Fruit fly (Drosophila melanogaster) whole organism, embryonic: ENCODE measurements around the gene Ac13E.

Source experiments
- Adf1 ChIP-seq: fragments of 200-800 bp; sonication (Bioruptor generic); IDR thresholded peaks from 2 replicates; pipeline ENCODE4 v1.3.6; 2022; ENCODE audit warnings: missing biosample characterization, missing genetic modification characterization
- BEAF-32 ChIP-seq: fragments of 200-800 bp; sonication (Bioruptor generic); optimal IDR thresholded peaks from 3 replicates; lab custom pipeline; 2017; ENCODE audit warnings: missing biosample characterization, missing genetic modification characterization, mild to moderate bottlenecking, moderate library complexity, missing genetic modification reagents
- Bteb2 ChIP-seq: fragments of 200-800 bp; sonication (Bioruptor generic); optimal IDR thresholded peaks from 2 replicates; lab custom pipeline; 2016; ENCODE audit warnings: missing biosample characterization, missing genetic modification characterization
- CG1024 ChIP-seq: fragments of 200-800 bp; sonication (Bioruptor generic); IDR thresholded peaks from 2 replicates; pipeline ENCODE4 v1.3.6; 2022; ENCODE audit warnings: missing biosample characterization, missing genetic modification characterization
- CG10267 ChIP-seq: fragments of 200-800 bp; sonication (Bioruptor generic); optimal IDR thresholded peaks from 2 replicates; lab custom pipeline; 2018; ENCODE audit warnings: missing biosample characterization, mild to moderate bottlenecking, missing genetic modification characterization, moderate library complexity
- CG10321 ChIP-seq: fragments of 200-800 bp; sonication (Bioruptor generic); IDR thresholded peaks from 2 replicates; pipeline ENCODE4 v1.3.6; 2022; ENCODE audit warnings: missing biosample characterization, missing genetic modification characterization
- CG13624 ChIP-seq: fragments of 200-800 bp; sonication (Bioruptor generic); optimal IDR thresholded peaks from 2 replicates; lab custom pipeline; 2016; ENCODE audit warnings: missing biosample characterization, missing genetic modification characterization
- CG13894 ChIP-seq: fragments of 200-800 bp; sonication (Bioruptor generic); optimal IDR thresholded peaks from 3 replicates; lab custom pipeline; 2018; ENCODE audit warnings: missing biosample characterization, mild to moderate bottlenecking, missing genetic modification characterization, moderate library complexity
- CG14710 ChIP-seq: fragments of 200-800 bp; sonication (Bioruptor generic); optimal IDR thresholded peaks from 3 replicates; lab custom pipeline; 2019; ENCODE audit warnings: missing biosample characterization, mild to moderate bottlenecking, missing genetic modification characterization, moderate library complexity
- CG14860 ChIP-seq: fragments of 200-800 bp; sonication (Bioruptor generic); IDR thresholded peaks from 3 replicates; pipeline ENCODE4 v1.3.6; 2022; ENCODE audit warnings: missing biosample characterization, missing genetic modification characterization; ENCODE audit not compliant: partially characterized antibody
- CG14965 ChIP-seq: fragments of 200-800 bp; sonication (Bioruptor generic); optimal IDR thresholded peaks from 2 replicates; lab custom pipeline; 2016; ENCODE audit warnings: missing biosample characterization, missing genetic modification characterization, borderline replicate concordance
- CG15514 ChIP-seq: fragments of 200-800 bp; sonication (Bioruptor generic); optimal IDR thresholded peaks from 3 replicates; lab custom pipeline; 2017; ENCODE audit warnings: missing biosample characterization, missing genetic modification characterization, mild to moderate bottlenecking, moderate library complexity, missing genetic modification reagents
- CG1603 ChIP-seq: fragments of 200-800 bp; sonication (Bioruptor generic); optimal IDR thresholded peaks from 2 replicates; lab custom pipeline; 2019; ENCODE audit warnings: missing biosample characterization, mild to moderate bottlenecking, missing genetic modification characterization, moderate library complexity
- CG17186 ChIP-seq: fragments of 200-800 bp; sonication (Bioruptor generic); optimal IDR thresholded peaks from 3 replicates; lab custom pipeline; 2017; ENCODE audit warnings: missing biosample characterization, missing genetic modification reagents, missing genetic modification characterization
- CG18764 ChIP-seq: fragments of 200-800 bp; sonication (Bioruptor generic); optimal IDR thresholded peaks from 3 replicates; lab custom pipeline; 2016; ENCODE audit warnings: missing biosample characterization, missing genetic modification characterization
- CG2712 ChIP-seq: fragments of 200-800 bp; optimal IDR thresholded peaks from 3 replicates; lab custom pipeline; 2019; ENCODE audit warnings: missing biosample characterization, mild to moderate bottlenecking, missing genetic modification characterization, moderate library complexity
- CG3065 ChIP-seq: fragments of 200-800 bp; sonication (Bioruptor generic); optimal IDR thresholded peaks from 2 replicates; lab custom pipeline; 2016; ENCODE audit warnings: missing biosample characterization, missing genetic modification characterization
- CG32772 ChIP-seq: fragments of 200-800 bp; sonication (Bioruptor generic); IDR thresholded peaks from 2 replicates; pipeline ENCODE4 v1.3.6; 2022; ENCODE audit warnings: missing biosample characterization, missing genetic modification characterization
- CG3995 ChIP-seq: fragments of 200-800 bp; sonication (Bioruptor generic); optimal IDR thresholded peaks from 3 replicates; lab custom pipeline; 2016; ENCODE audit warnings: missing biosample characterization, missing genetic modification characterization
- CG43689 ChIP-seq: fragments of 200-800 bp; sonication (Bioruptor generic); IDR thresholded peaks from 2 replicates; pipeline ENCODE4 v1.3.6; 2022; ENCODE audit warnings: missing biosample characterization, missing genetic modification characterization
- CG4854 ChIP-seq: fragments of 200-800 bp; sonication (Bioruptor generic); optimal IDR thresholded peaks from 2 replicates; lab custom pipeline; 2016; ENCODE audit warnings: missing biosample characterization, missing genetic modification characterization, inconsistent platforms
- CG6791 ChIP-seq: fragments of 200-800 bp; sonication (Bioruptor generic); IDR thresholded peaks from 3 replicates; pipeline ENCODE4 v1.3.6; 2022; ENCODE audit warnings: missing biosample characterization, missing genetic modification characterization; ENCODE audit not compliant: partially characterized antibody
- CG8089 ChIP-seq: fragments of 200-800 bp; sonication (Bioruptor generic); optimal IDR thresholded peaks from 3 replicates; lab custom pipeline; 2016; ENCODE audit warnings: missing biosample characterization, missing genetic modification characterization
- CG9797 ChIP-seq: fragments of 200-800 bp; sonication (Bioruptor generic); optimal IDR thresholded peaks from 3 replicates; lab custom pipeline; 2018; ENCODE audit warnings: missing biosample characterization, mild to moderate bottlenecking, missing genetic modification characterization
- D19A ChIP-seq: fragments of 200-800 bp; optimal IDR thresholded peaks from 3 replicates; lab custom pipeline; 2019; ENCODE audit warnings: missing biosample characterization, mild to moderate bottlenecking, missing genetic modification characterization, moderate library complexity
- Dref ChIP-seq: fragments of 200-800 bp; sonication (Bioruptor generic); IDR thresholded peaks from 2 replicates; pipeline ENCODE4 v1.3.6; 2022; ENCODE audit warnings: missing biosample characterization, missing genetic modification characterization
- HLH54F ChIP-seq: fragments of 200-800 bp; sonication (Bioruptor generic); optimal IDR thresholded peaks from 3 replicates; lab custom pipeline; 2016; ENCODE audit warnings: missing biosample characterization, missing genetic modification characterization
- HLHmδ ChIP-seq: fragments of 200-800 bp; sonication (Bioruptor generic); optimal IDR thresholded peaks from 2 replicates; lab custom pipeline; 2018; ENCODE audit warnings: missing biosample characterization, mild to moderate bottlenecking, missing genetic modification characterization, moderate library complexity
- Hmx ChIP-seq: fragments of 200-800 bp; sonication (Bioruptor generic); optimal IDR thresholded peaks from 2 replicates; lab custom pipeline; 2016; ENCODE audit warnings: missing biosample characterization, missing genetic modification characterization
- Hr78 ChIP-seq, 2 experiments: fragments of 200-800 bp in 1 of 2; fragments of >200 bp in 1 of 2; sonication (Bioruptor generic) in 1 of 2; optimal IDR thresholded peaks; 2 replicates each; lab custom pipeline; 2017 to 2019; ENCODE audit warnings: missing biosample characterization in 2 of 2, missing genetic modification characterization in 2 of 2, mild to moderate bottlenecking in 1 of 2, moderate library complexity in 1 of 2
- MESR4 ChIP-seq: fragments of 200-800 bp; sonication (Bioruptor generic); optimal IDR thresholded peaks from 2 replicates; lab custom pipeline; 2018; ENCODE audit warnings: missing biosample characterization, mild to moderate bottlenecking, missing genetic modification characterization, moderate library complexity
- Mad ChIP-seq: fragments of 200-800 bp; sonication (Bioruptor generic); optimal IDR thresholded peaks from 2 replicates; lab custom pipeline; 2016; ENCODE audit warnings: missing biosample characterization, missing genetic modification characterization
- Max ChIP-seq: fragments of 200-800 bp; sonication (Bioruptor generic); optimal IDR thresholded peaks from 2 replicates; lab custom pipeline; 2016; ENCODE audit warnings: missing biosample characterization, mild to moderate bottlenecking, missing genetic modification characterization
- Pdp1 ChIP-seq, 2 experiments: fragments of 200-800 bp; sonication (Bioruptor generic); optimal IDR thresholded peaks; 3 replicates each; lab custom pipeline; 2016; ENCODE audit warnings: missing biosample characterization in 2 of 2, missing genetic modification characterization in 2 of 2, mild to moderate bottlenecking in 1 of 2, moderate library complexity in 1 of 2
- Scr ChIP-seq: fragments of 200-800 bp; sonication (Bioruptor generic); IDR thresholded peaks from 2 replicates; pipeline ENCODE4 v1.3.6; 2022; ENCODE audit warnings: missing biosample characterization, missing genetic modification characterization; ENCODE audit not compliant: partially characterized antibody
- amos ChIP-seq: fragments of 200-800 bp; sonication (Bioruptor generic); IDR thresholded peaks from 2 replicates; pipeline ENCODE4 v1.3.6; 2022; ENCODE audit warnings: missing biosample characterization, missing genetic modification characterization; ENCODE audit not compliant: partially characterized antibody
- ci ChIP-seq: fragments of 200-800 bp; sonication (Bioruptor generic); IDR thresholded peaks from 3 replicates; pipeline ENCODE4 v1.3.6; 2022; ENCODE audit warnings: missing biosample characterization, missing genetic modification characterization
- dpn ChIP-seq, 2 experiments: fragments of 200-800 bp; sonication (Bioruptor generic); optimal IDR thresholded peaks; 3 replicates each; lab custom pipeline; 2016; ENCODE audit warnings: missing biosample characterization in 2 of 2, missing genetic modification characterization in 2 of 2
- hb ChIP-seq: fragments of 200-800 bp; sonication (Bioruptor generic); IDR thresholded peaks from 3 replicates; pipeline ENCODE4 v1.3.6; 2022; ENCODE audit warnings: missing biosample characterization, missing genetic modification characterization; ENCODE audit not compliant: partially characterized antibody
- hth ChIP-seq: fragments of >200 bp; optimal IDR thresholded peaks from 2 replicates; lab custom pipeline; 2017; ENCODE audit warnings: inconsistent platforms
- kah ChIP-seq: fragments of 200-800 bp; sonication (Bioruptor generic); optimal IDR thresholded peaks from 2 replicates; lab custom pipeline; 2018; ENCODE audit warnings: missing biosample characterization, mild to moderate bottlenecking, missing genetic modification characterization
- lbe ChIP-seq: fragments of 200-800 bp; sonication (Bioruptor generic); optimal IDR thresholded peaks from 2 replicates; lab custom pipeline; 2016; ENCODE audit warnings: missing biosample characterization, mild to moderate bottlenecking, missing genetic modification characterization
- nmo ChIP-seq: fragments of 200-800 bp; sonication (Bioruptor generic); optimal IDR thresholded peaks from 2 replicates; lab custom pipeline; 2018; ENCODE audit warnings: missing biosample characterization, mild to moderate bottlenecking, missing genetic modification characterization, moderate library complexity
- otp ChIP-seq: fragments of 200-800 bp; sonication (Bioruptor generic); IDR thresholded peaks from 3 replicates; pipeline ENCODE4, ENCODE4 v1.3.6; 2022; ENCODE audit warnings: missing biosample characterization, missing genetic modification characterization
- row ChIP-seq: fragments of 200-800 bp; sonication (Bioruptor generic); IDR thresholded peaks from 3 replicates; pipeline ENCODE4 v1.3.6; 2022; ENCODE audit warnings: missing biosample characterization, missing genetic modification characterization
- sima ChIP-seq: fragments of 200-800 bp; sonication (Bioruptor generic); optimal IDR thresholded peaks from 2 replicates; lab custom pipeline; 2016; ENCODE audit warnings: missing biosample characterization, missing genetic modification characterization
- sna ChIP-seq: fragments of 200-800 bp; sonication (Bioruptor generic); IDR thresholded peaks from 2 replicates; pipeline ENCODE4 v1.3.6; 2022; ENCODE audit warnings: missing biosample characterization, missing genetic modification characterization; ENCODE audit not compliant: partially characterized antibody
- sob ChIP-seq: fragments of 200-800 bp; sonication (Bioruptor generic); IDR thresholded peaks from 2 replicates; pipeline ENCODE4 v1.3.6; 2022; ENCODE audit warnings: missing biosample characterization, missing genetic modification characterization
- trem ChIP-seq: fragments of 200-800 bp; optimal IDR thresholded peaks from 3 replicates; lab custom pipeline; 2019; ENCODE audit warnings: missing biosample characterization, mild to moderate bottlenecking, missing genetic modification characterization, moderate library complexity
- zen2 ChIP-seq: fragments of 200-800 bp; sonication (Bioruptor generic); IDR thresholded peaks from 3 replicates; pipeline ENCODE4 v1.3.6; 2022; ENCODE audit warnings: missing biosample characterization, missing genetic modification characterization; ENCODE audit not compliant: partially characterized antibody

Ac13E gene

DNA sequence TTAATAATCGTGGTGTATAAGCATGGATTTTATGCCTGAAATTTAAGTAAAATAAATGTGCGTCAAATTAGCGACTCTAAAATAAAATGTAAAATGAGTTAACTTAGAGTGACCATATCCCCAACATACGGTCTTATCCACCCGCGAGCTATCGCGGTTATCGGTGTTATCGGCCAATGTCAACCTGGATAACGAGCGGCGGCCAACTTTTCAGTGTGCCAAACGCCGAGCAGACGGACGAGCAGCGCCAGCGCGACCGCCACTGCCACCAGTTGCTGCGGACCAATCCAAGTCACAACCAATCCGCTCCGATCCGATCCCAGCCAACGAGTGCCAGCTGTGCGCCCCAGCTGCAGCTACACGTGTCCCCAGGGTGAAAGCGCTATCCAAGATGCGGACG, 24.0 kb upstream of the Ac13E start, which contains the start of the genes cerv and CG7872 (continued):
- TF ChIP-seq CG6791 (GFP tag; lab: Robert Waterston, UW) (peak; percentile 78; the same call in 2 of the 3 replicates), MESR4 (GFP tag; lab: Kevin White, UChicago) (peak; percentile 54), trem (peak; percentile 35), CG1024 (GFP tag; lab: Robert Waterston, UW) (no peak), CG8089 (GFP tag; lab: Kevin White, UChicago) (no peak), sima (GFP tag; lab: Kevin White, UChicago) (no peak), dpn (GFP tag; optimal IDR thresholded peaks at IDR 0.05; lab: Kevin White, UChicago) (peak in 1 of 2 experiments; percentile 17), Pdp1 (GFP tag; optimal IDR thresholded peaks at IDR 0.05; lab: Kevin White, UChicago) (peak in 1 of 2 experiments; percentile 19), sna (GFP tag; lab: Robert Waterston, UW) (peak; percentile 66), sob (GFP tag; lab: Robert Waterston, UW) (peak; percentile 48; the same call in 1 of the 2 replicates), lbe (GFP tag; lab: Kevin White, UChicago) (no peak), CG1603 (peak; percentile 58), CG14710 (peak; percentile 60), CG2712 (tag; lab: Kevin White, UChicago) (peak; percentile 3), CG13894 (tag; lab: Kevin White, UChicago) (no peak), Max (GFP tag; lab: Kevin White, UChicago) (peak; percentile 2), kah (peak; percentile 31), nmo (peak; percentile 1), CG15514 (peak; percentile 63), Hr78 (GFP tag; optimal IDR thresholded peaks at IDR 0.05; lab: Kevin White, UChicago) (no peak), Adf1 (no peak; the same call in 1 of the 2 replicates), CG3995 (GFP tag; lab: Kevin White, UChicago) (peak; percentile 58), CG4854 (GFP tag; lab: Kevin White, UChicago) (no peak), CG3065 (GFP tag; lab: Kevin White, UChicago) (no peak), CG18764 (no peak), CG43689 (no peak), CG14860 (GFP tag; lab: Robert Waterston, UW) (peak; percentile 67), hb (GFP tag; lab: Robert Waterston, UW) (peak; percentile 70), HLH54F (GFP tag; lab: Kevin White, UChicago) (no peak), Scr (GFP tag; lab: Robert Waterston, UW) (peak; percentile 66), HLHmδ (GFP tag; lab: Kevin White, UChicago) (peak; percentile 13), CG14965 (GFP tag; lab: Kevin White, UChicago) (no peak), CG10321 (GFP tag; lab: Robert Waterston, UW) (no peak), CG17186 (GFP tag; lab: Kevin White, UChicago) (peak; percentile 21), Mad (GFP tag; lab: Kevin White, UChicago) (no peak), ci (GFP tag; lab: Robert Waterston, UW) (0 out of 3 replicates have a peak, but pooled peaks have one; percentile 12), CG13624 (GFP tag; lab: Kevin White, UChicago) (no peak), BEAF-32 (peak; percentile 61), Hmx (GFP tag; lab: Kevin White, UChicago) (no peak), CG10267 (tag; lab: Kevin White, UChicago) (peak; percentile 76), D19A (tag; lab: Kevin White, UChicago) (no peak), otp (GFP tag; lab: Robert Waterston, UW) (no peak), hth (lab: Kevin White, UChicago) (no peak), amos (GFP tag; lab: Robert Waterston, UW) (peak; percentile 71), CG32772 (GFP tag; lab: Robert Waterston, UW) (no peak), zen2 (GFP tag; lab: Robert Waterston, UW) (peak; percentile 52; the same call in 2 of the 3 replicates), row (GFP tag; lab: Robert Waterston, UW) (peak; percentile 25; the same call in 1 of the 3 replicates), CG9797 (GFP tag; lab: Kevin White, UChicago) (peak; percentile 72), Bteb2 (GFP tag; lab: Kevin White, UChicago) (no peak), Dref (GFP tag; lab: Robert Waterston, UW) (peak; percentile 82)
